Fruit fly (Drosophila melanogaster) whole organism, embryonic: Measurements from ENCODE around the gene COX5B.

Experiments
- Adf1 ChIP-seq: fragments of 200-800 bp; sonication (Bioruptor generic); IDR thresholded peaks from 2 replicates; pipeline ENCODE4 v1.3.6; 2022; ENCODE audit warnings: missing biosample characterization, missing genetic modification characterization
- Awh ChIP-seq: fragments of 200-800 bp; sonication (Bioruptor generic); IDR thresholded peaks from 2 replicates; pipeline ENCODE4, ENCODE4 v1.3.6; 2022; ENCODE audit warnings: missing biosample characterization, missing genetic modification characterization
- Bdp1 ChIP-seq: fragments of 200-800 bp; sonication (Bioruptor generic); optimal IDR thresholded peaks from 3 replicates; lab custom pipeline; 2016; ENCODE audit warnings: missing biosample characterization, missing genetic modification characterization
- CG10274 ChIP-seq: fragments of 200-800 bp; sonication (Bioruptor generic); optimal IDR thresholded peaks from 3 replicates; lab custom pipeline; 2017; ENCODE audit warnings: missing biosample characterization, mild to moderate bottlenecking, missing genetic modification characterization
- CG11247 ChIP-seq: fragments of 200-800 bp; sonication (Bioruptor generic); IDR thresholded peaks from 2 replicates; pipeline ENCODE4 v1.3.6; 2022; ENCODE audit warnings: missing biosample characterization, missing genetic modification characterization
- CG13287 ChIP-seq: fragments of 200-800 bp; sonication (Bioruptor generic); IDR thresholded peaks from 2 replicates; pipeline ENCODE4 v1.3.6; 2022; ENCODE audit warnings: missing biosample characterization, missing genetic modification characterization; ENCODE audit not compliant: partially characterized antibody
- CG14050 ChIP-seq: fragments of 200-800 bp; sonication (Bioruptor generic); IDR thresholded peaks from 3 replicates; pipeline ENCODE4 v1.3.6; 2022; ENCODE audit warnings: missing biosample characterization, missing genetic modification characterization
- CG15073 ChIP-seq: fragments of 200-800 bp; sonication (Bioruptor generic); optimal IDR thresholded peaks from 2 replicates; lab custom pipeline; 2016; ENCODE audit warnings: missing biosample characterization, missing genetic modification characterization
- CG16779 ChIP-seq: fragments of 200-800 bp; sonication (Bioruptor generic); IDR thresholded peaks from 2 replicates; pipeline ENCODE4 v1.3.6; 2022; ENCODE audit warnings: missing biosample characterization, missing genetic modification characterization
- CG17328 ChIP-seq: fragments of 200-800 bp; sonication (Bioruptor generic); IDR thresholded peaks from 2 replicates; pipeline ENCODE4 v1.3.6; 2022; ENCODE audit warnings: missing biosample characterization, missing genetic modification characterization
- CG31441 ChIP-seq: fragments of 200-800 bp; sonication (Bioruptor generic); IDR thresholded peaks from 2 replicates; pipeline ENCODE4 v1.3.6; 2022; ENCODE audit warnings: missing biosample characterization, missing genetic modification characterization
- CG3281 ChIP-seq: fragments of 200-800 bp; sonication (Bioruptor generic); optimal IDR thresholded peaks from 3 replicates; lab custom pipeline; 2017; ENCODE audit warnings: missing biosample characterization, mild to moderate bottlenecking, missing genetic modification characterization
- CG42726 ChIP-seq: fragments of 200-800 bp; sonication (Bioruptor generic); IDR thresholded peaks from 2 replicates; pipeline ENCODE4 v1.3.6; 2022; ENCODE audit warnings: missing biosample characterization, missing genetic modification characterization; ENCODE audit not compliant: partially characterized antibody
- CG4820 ChIP-seq: fragments of 200-800 bp; sonication (Bioruptor generic); optimal IDR thresholded peaks from 3 replicates; lab custom pipeline; 2016; ENCODE audit warnings: missing biosample characterization, missing genetic modification characterization
- CG6175 ChIP-seq: fragments of 200-800 bp; sonication (Bioruptor generic); IDR thresholded peaks from 3 replicates; pipeline ENCODE4 v1.3.6; 2022; ENCODE audit warnings: missing biosample characterization, missing genetic modification characterization
- CG6683 ChIP-seq: fragments of 200-800 bp; sonication (Bioruptor generic); optimal IDR thresholded peaks from 2 replicates; lab custom pipeline; 2017; ENCODE audit warnings: missing biosample characterization, mild to moderate bottlenecking, missing genetic modification characterization, missing genetic modification reagents
- CG6689 ChIP-seq: fragments of 200-800 bp; sonication (Bioruptor generic); IDR thresholded peaks from 2 replicates; pipeline ENCODE4 v1.3.6; 2022; ENCODE audit warnings: missing biosample characterization, missing genetic modification characterization
- CG9437 ChIP-seq: fragments of 200-800 bp; sonication (Bioruptor generic); optimal IDR thresholded peaks from 2 replicates; lab custom pipeline; 2018; ENCODE audit warnings: missing biosample characterization, mild to moderate bottlenecking, missing genetic modification characterization
- CG9609 ChIP-seq: fragments of 200-800 bp; sonication (Bioruptor generic); optimal IDR thresholded peaks from 3 replicates; lab custom pipeline; 2016; ENCODE audit warnings: missing biosample characterization, missing genetic modification characterization
- CHES-1-like ChIP-seq: fragments of 200-800 bp; sonication (Bioruptor generic); optimal IDR thresholded peaks from 2 replicates; lab custom pipeline; 2016; ENCODE audit warnings: missing biosample characterization, missing genetic modification characterization
- CoRest ChIP-seq: fragments of 200-800 bp; sonication (Bioruptor generic); optimal IDR thresholded peaks from 3 replicates; lab custom pipeline; 2018; ENCODE audit warnings: missing biosample characterization, mild to moderate bottlenecking, missing genetic modification characterization, moderate library complexity
- D19A ChIP-seq: fragments of 200-800 bp; optimal IDR thresholded peaks from 3 replicates; lab custom pipeline; 2019; ENCODE audit warnings: missing biosample characterization, mild to moderate bottlenecking, missing genetic modification characterization, moderate library complexity
- E2f2 ChIP-seq: fragments of 200-800 bp; sonication (Bioruptor generic); IDR thresholded peaks from 2 replicates; pipeline ENCODE4 v1.3.6; 2022; ENCODE audit warnings: missing biosample characterization, missing genetic modification characterization
- ERR ChIP-seq: fragments of 200-800 bp; sonication (Bioruptor generic); optimal IDR thresholded peaks from 2 replicates; lab custom pipeline; 2016; ENCODE audit warnings: missing biosample characterization, missing genetic modification characterization
- Elba2 ChIP-seq: fragments of 200-800 bp; sonication (Bioruptor generic); optimal IDR thresholded peaks from 3 replicates; lab custom pipeline; 2016; ENCODE audit warnings: missing biosample characterization, missing genetic modification characterization
- HLH4C ChIP-seq: fragments of 200-800 bp; sonication (Bioruptor generic); IDR thresholded peaks from 3 replicates; pipeline ENCODE4 v1.3.6; 2022; ENCODE audit warnings: missing biosample characterization, missing genetic modification characterization; ENCODE audit not compliant: partially characterized antibody
- Kr ChIP-seq: fragments of 200-800 bp; sonication (Bioruptor generic); optimal IDR thresholded peaks from 2 replicates; lab custom pipeline; 2017; ENCODE audit warnings: missing biosample characterization, mild to moderate bottlenecking, missing genetic modification characterization
- NC2α ChIP-seq: fragments of 200-800 bp; sonication (Bioruptor generic); optimal IDR thresholded peaks from 2 replicates; lab custom pipeline; 2016; ENCODE audit warnings: missing biosample characterization, missing genetic modification characterization
- Ssrp ChIP-seq: fragments of 200-800 bp; sonication (Bioruptor generic); optimal IDR thresholded peaks from 2 replicates; lab custom pipeline; 2018; ENCODE audit warnings: missing biosample characterization, mild to moderate bottlenecking, missing genetic modification characterization, moderate library complexity
- YL-1 ChIP-seq: fragments of 200-800 bp; sonication (Bioruptor generic); optimal IDR thresholded peaks from 3 replicates; lab custom pipeline; 2017; ENCODE audit warnings: missing biosample characterization, mild to moderate bottlenecking, missing genetic modification characterization
- bigmax ChIP-seq: fragments of 200-800 bp; sonication (Bioruptor generic); optimal IDR thresholded peaks from 2 replicates; lab custom pipeline; 2018; ENCODE audit warnings: missing biosample characterization, mild to moderate bottlenecking, missing genetic modification characterization
- ci ChIP-seq: fragments of 200-800 bp; sonication (Bioruptor generic); IDR thresholded peaks from 3 replicates; pipeline ENCODE4 v1.3.6; 2022; ENCODE audit warnings: missing biosample characterization, missing genetic modification characterization
- cwo ChIP-seq: fragments of 200-800 bp; sonication (Bioruptor generic); optimal IDR thresholded peaks from 3 replicates; lab custom pipeline; 2017; ENCODE audit warnings: missing biosample characterization, missing genetic modification characterization, mild to moderate bottlenecking, moderate library complexity, missing genetic modification reagents
- dysf ChIP-seq: fragments of 200-800 bp; sonication (Bioruptor generic); IDR thresholded peaks from 3 replicates; pipeline ENCODE4 v1.3.6; 2022; ENCODE audit warnings: missing biosample characterization, missing genetic modification characterization
- ewg ChIP-seq: fragments of 200-800 bp; sonication (Bioruptor generic); optimal IDR thresholded peaks from 3 replicates; lab custom pipeline; 2017; ENCODE audit warnings: mild to moderate bottlenecking, missing biosample characterization, missing genetic modification reagents, missing genetic modification characterization
- fd64A ChIP-seq: fragments of 200-800 bp; sonication (Bioruptor generic); optimal IDR thresholded peaks from 3 replicates; lab custom pipeline; 2018; ENCODE audit warnings: missing biosample characterization, mild to moderate bottlenecking, missing genetic modification characterization
- gcm2 ChIP-seq: fragments of 200-800 bp; sonication (Bioruptor generic); optimal IDR thresholded peaks from 2 replicates; lab custom pipeline; 2016; ENCODE audit warnings: missing biosample characterization, missing genetic modification characterization
- kay ChIP-seq: fragments of 200-800 bp; sonication (Bioruptor generic); optimal IDR thresholded peaks from 2 replicates; lab custom pipeline; 2016; ENCODE audit warnings: missing biosample characterization, missing genetic modification characterization
- maf-S ChIP-seq: fragments of 200-800 bp; sonication (Bioruptor generic); optimal IDR thresholded peaks from 2 replicates; lab custom pipeline; 2016; ENCODE audit warnings: missing biosample characterization, missing genetic modification characterization
- mirr ChIP-seq: fragments of 200-800 bp; sonication (Bioruptor generic); optimal IDR thresholded peaks from 3 replicates; lab custom pipeline; 2018; ENCODE audit warnings: missing biosample characterization, mild to moderate bottlenecking, missing genetic modification characterization
- nmo ChIP-seq: fragments of 200-800 bp; sonication (Bioruptor generic); optimal IDR thresholded peaks from 2 replicates; lab custom pipeline; 2018; ENCODE audit warnings: missing biosample characterization, mild to moderate bottlenecking, missing genetic modification characterization, moderate library complexity
- odd ChIP-seq: fragments of 200-800 bp; sonication (Bioruptor generic); optimal IDR thresholded peaks from 2 replicates; lab custom pipeline; 2017; ENCODE audit warnings: missing biosample characterization, mild to moderate bottlenecking, missing genetic modification characterization
- onecut ChIP-seq: fragments of 200-800 bp; sonication (Bioruptor generic); IDR thresholded peaks from 2 replicates; pipeline ENCODE4 v1.3.6; 2022; ENCODE audit warnings: missing biosample characterization, missing genetic modification characterization
- p53 ChIP-seq: fragments of 200-800 bp; sonication (Bioruptor generic); optimal IDR thresholded peaks from 2 replicates; lab custom pipeline; 2016; ENCODE audit warnings: missing biosample characterization, missing genetic modification characterization
- psq ChIP-seq: fragments of 200-800 bp; sonication (Bioruptor generic); optimal IDR thresholded peaks from 2 replicates; lab custom pipeline; 2017; ENCODE audit warnings: missing biosample characterization, missing genetic modification characterization
- ranshi ChIP-seq: fragments of 200-800 bp; sonication (Bioruptor generic); IDR thresholded peaks from 2 replicates; pipeline ENCODE4 v1.3.6; 2022; ENCODE audit warnings: missing biosample characterization, missing genetic modification characterization
- scrt ChIP-seq: fragments of 200-800 bp; sonication (Bioruptor generic); optimal IDR thresholded peaks from 2 replicates; lab custom pipeline; 2018; ENCODE audit warnings: missing biosample characterization, mild to moderate bottlenecking, missing genetic modification characterization, moderate library complexity
- sim ChIP-seq: fragments of 200-800 bp; sonication (Bioruptor generic); IDR thresholded peaks from 2 replicates; pipeline ENCODE4 v1.3.6; 2022; ENCODE audit warnings: missing biosample characterization, missing genetic modification characterization
- ssp ChIP-seq: fragments of 200-800 bp; sonication (Bioruptor generic); IDR thresholded peaks from 2 replicates; pipeline ENCODE4 v1.3.6; 2022; ENCODE audit warnings: missing biosample characterization, missing genetic modification characterization
- wek ChIP-seq: fragments of 200-800 bp; sonication (Bioruptor generic); optimal IDR thresholded peaks from 3 replicates; lab custom pipeline; 2018; ENCODE audit warnings: missing biosample characterization, mild to moderate bottlenecking, missing genetic modification characterization, moderate library complexity
- zen ChIP-seq: fragments of 200-800 bp; sonication (Bioruptor generic); optimal IDR thresholded peaks from 3 replicates; lab custom pipeline; 2018; ENCODE audit warnings: missing biosample characterization, mild to moderate bottlenecking, missing genetic modification characterization, moderate library complexity

Gene COX5B

dm6 chr2L:6566020-6566687, 8.6 kb downstream of the COX5B start, which contains the start of gene CG13766 (continued):
- TF ChIP-seq sim (GFP tag; lab: Robert Waterston, UW) (no peak), Elba2 (GFP tag; lab: Kevin White, UChicago) (no peak), ssp (GFP tag; lab: Robert Waterston, UW) (no peak), CG17328 (GFP tag; lab: Robert Waterston, UW) (no peak), scrt (GFP tag; lab: Kevin White, UChicago) (no peak), HLH4C (GFP tag; lab: Robert Waterston, UW) (peak; percentile 100), odd (GFP tag; lab: Kevin White, UChicago) (no peak), CG4820 (GFP tag; lab: Kevin White, UChicago) (no peak), ERR (GFP tag; lab: Kevin White, UChicago) (no peak), mirr (GFP tag; lab: Kevin White, UChicago) (no peak), CG10274 (GFP tag; lab: Kevin White, UChicago) (no peak), p53 (GFP tag; lab: Kevin White, UChicago) (no peak), fd64A (GFP tag; lab: Kevin White, UChicago) (no peak), CHES-1-like (GFP tag; lab: Kevin White, UChicago) (no peak), CG3281 (GFP tag; lab: Kevin White, UChicago) (no peak), CG6175 (GFP tag; lab: Robert Waterston, UW) (no peak), Bdp1 (GFP tag; lab: Kevin White, UChicago) (no peak), cwo (GFP tag; lab: Kevin White, UChicago) (no peak), Ssrp (no peak), psq (no peak), CG42726 (no peak), wek (GFP tag; lab: Kevin White, UChicago) (peak; percentile 58), E2f2 (no peak), YL-1 (GFP tag; lab: Kevin White, UChicago) (peak; percentile 15), Awh (GFP tag; lab: Robert Waterston, UW) (no peak), CG9437 (GFP tag; lab: Kevin White, UChicago) (no peak), onecut (GFP tag; lab: Robert Waterston, UW) (no peak), nmo (GFP tag; lab: Kevin White, UChicago) (peak; percentile 32), CG6683 (GFP tag; lab: Kevin White, UChicago) (no peak), CG13287 (GFP tag; lab: Robert Waterston, UW) (peak; percentile 94), dysf (GFP tag; lab: Robert Waterston, UW) (no peak), Kr (no peak), CG11247 (no peak), CoRest (tag; lab: Kevin White, UChicago) (no peak), bigmax (GFP tag; lab: Kevin White, UChicago) (no peak), NC2α (GFP tag; lab: Kevin White, UChicago) (no peak), CG16779 (GFP tag; lab: Robert Waterston, UW) (no peak), CG31441 (GFP tag; lab: Robert Waterston, UW) (no peak), ewg (GFP tag; lab: Kevin White, UChicago) (no peak), ci (GFP tag; lab: Robert Waterston, UW) (no peak), CG14050 (GFP tag; lab: Robert Waterston, UW) (no peak), CG9609 (GFP tag; lab: Kevin White, UChicago) (no peak), gcm2 (GFP tag; lab: Kevin White, UChicago) (no peak), CG6689 (GFP tag; lab: Robert Waterston, UW) (no peak), zen (tag; lab: Kevin White, UChicago) (no peak), maf-S (no peak), Adf1 (GFP tag; lab: Robert Waterston, UW) (no peak), ranshi (GFP tag; lab: Robert Waterston, UW) (no peak), D19A (tag; lab: Kevin White, UChicago) (no peak), CG15073 (GFP tag; lab: Kevin White, UChicago) (no peak), kay (GFP tag; lab: Kevin White, UChicago) (no peak)
